Worm (Caenorhabditis elegans): ENCODE results near the gene R07C12.3.

The R07C12.3 gene

ce11 chrIV:4177560-4177959 is 32.7 kb downstream of the R07C12.3 start:
- TF ChIP-seq attf-3 (GFP tag; conservative IDR thresholded peaks at IDR 0.05) (peak; percentile 28; the same call in 1 of the 2 replicates), egrh-3 (GFP tag; IDR thresholded peaks at IDR 0.05) (no peak)

- TF ChIP-seq mcd-1 (GFP tag; IDR thresholded peaks at IDR 0.05) (0 out of 2 replicates have a peak, but pooled peaks have one; percentile 6), mel-28 (tag; optimal IDR thresholded peaks at IDR 0.05; ENCODE audit: borderline replicate concordance) (no peak), B0336.3 (GFP tag; IDR thresholded peaks at IDR 0.05) (0 out of 2 replicates have a peak, but pooled peaks have one; percentile 19), lin-26 (GFP tag; IDR thresholded peaks at IDR 0.05) (0 out of 2 replicates have a peak, but pooled peaks have one; percentile 16)
Observed at ce11 chrIV:4178424-4178823, 33.5 kb downstream of the R07C12.3 start, which contains the start of gene tsen-34. tsen-34 (plus strand) TSS chrIV:4178457.

- TF ChIP-seq attf-3 (GFP tag; conservative IDR thresholded peaks at IDR 0.05), result 0 out of 2 replicates have a peak, but pooled peaks have one; percentile 12
- TF ChIP-seq hmg-1.2 (GFP tag; IDR thresholded peaks at IDR 0.05), result peak; percentile 52; the same call in 1 of the 2 replicates
- peak; percentile 71 for TF ChIP-seq mcd-1 (GFP tag; IDR thresholded peaks at IDR 0.05)
Observed at ce11 chrIV:4180032-4180431, 35.1 kb downstream of the R07C12.3 start.

ce11 chrIV:4184767-4185166 is 39.9 kb downstream of the R07C12.3 start:
- TF ChIP-seq nfyb-1 (GFP tag; IDR thresholded peaks at IDR 0.05) (peak; percentile 98), cebp-1 (GFP tag; IDR thresholded peaks at IDR 0.05) (peak; percentile 76), cebp-1 (tag; optimal IDR thresholded peaks at IDR 0.05) (peak; percentile 7), lir-1 (GFP tag; conservative IDR thresholded peaks at IDR 0.05) (peak; percentile 43; the same call in 1 of the 2 replicates), pbrm-1 (GFP tag; IDR thresholded peaks at IDR 0.05) (peak; percentile 93), attf-3 (GFP tag; conservative IDR thresholded peaks at IDR 0.05) (peak; percentile 81), Y53G8AR.9 (GFP tag; conservative IDR thresholded peaks at IDR 0.05) (peak; percentile 93), Y56A3A.18 (GFP tag; IDR thresholded peaks at IDR 0.05) (0 out of 2 replicates have a peak, but pooled peaks have one; percentile 51), lin-40 (tag; optimal IDR thresholded peaks at IDR 0.05) (peak; percentile 23), madf-6 (GFP tag; IDR thresholded peaks at IDR 0.05) (peak; percentile 49), ztf-28 (GFP tag; IDR thresholded peaks at IDR 0.05) (0 out of 2 replicates have a peak, but pooled peaks have one; percentile 56), egl-44 (GFP tag; IDR thresholded peaks at IDR 0.05) (0 out of 2 replicates have a peak, but pooled peaks have one; percentile 45), bed-2 (GFP tag; IDR thresholded peaks at IDR 0.05) (peak; percentile 83), ekl-4 (GFP tag; IDR thresholded peaks at IDR 0.05) (peak; percentile 82), ceh-40 (GFP tag; IDR thresholded peaks at IDR 0.05) (0 out of 2 replicates have a peak, but pooled peaks have one; percentile 25), hsf-1 (GFP tag; IDR thresholded peaks at IDR 0.05) (peak; percentile 42; the same call in 1 of the 2 replicates), sea-2 (GFP tag; IDR thresholded peaks at IDR 0.05) (peak; percentile 75; the same call in 1 of the 2 replicates), attf-5 (GFP tag; optimal IDR thresholded peaks at IDR 0.05) (peak; percentile 12), let-526 (GFP tag; IDR thresholded peaks at IDR 0.05) (peak; percentile 81), D2030.7 (GFP tag; IDR thresholded peaks at IDR 0.05) (peak; percentile 21; the same call in 1 of the 2 replicates), mcd-1 (GFP tag; IDR thresholded peaks at IDR 0.05) (peak; percentile 100), Y95B8A.8 (GFP tag; IDR thresholded peaks at IDR 0.05) (peak; percentile 89), ceh-100 (GFP tag; IDR thresholded peaks at IDR 0.05) (peak; percentile 82), lin-26 (GFP tag; IDR thresholded peaks at IDR 0.05) (peak; percentile 74; the same call in 1 of the 2 replicates), lin-54 (GFP tag; optimal IDR thresholded peaks at IDR 0.05) (peak; percentile 72), K11D2.4 (GFP tag; IDR thresholded peaks at IDR 0.05) (peak; percentile 96), hmg-1.2 (GFP tag; IDR thresholded peaks at IDR 0.05) (peak; percentile 96), F37B4.10 (GFP tag; IDR thresholded peaks at IDR 0.05) (0 out of 2 replicates have a peak, but pooled peaks have one; percentile 68), rcor-1 (GFP tag; IDR thresholded peaks at IDR 0.05) (peak; percentile 93), hmg-20 (GFP tag; IDR thresholded peaks at IDR 0.05) (peak; percentile 72), madf-3 (GFP tag; IDR thresholded peaks at IDR 0.05) (0 out of 2 replicates have a peak, but pooled peaks have one; percentile 8), ceh-91 (GFP tag; IDR thresholded peaks at IDR 0.05) (peak; percentile 63; the same call in 1 of the 2 replicates), C06A6.2 (GFP tag; conservative IDR thresholded peaks at IDR 0.05) (peak; percentile 89), ztf-6 (GFP tag; IDR thresholded peaks at IDR 0.05) (peak; percentile 80), dox-1 (GFP tag; IDR thresholded peaks at IDR 0.05) (peak; percentile 97), egl-18 (GFP tag; IDR thresholded peaks at IDR 0.05) (peak; percentile 82), Y67H2A.10 (GFP tag; conservative IDR thresholded peaks at IDR 0.05) (0 out of 2 replicates have a peak, but pooled peaks have one; percentile 44), F33H1.4 (GFP tag; IDR thresholded peaks at IDR 0.05) (peak; percentile 81)
